Worm (Caenorhabditis elegans) whole organism, L4 larva: ENCODE data around the gene T11F9.22.

Source experiments
- aly-2 ChIP-seq: sonication (generic microtip); optimal IDR thresholded peaks from 2 replicates; lab custom pipeline; 2018; ENCODE audit warnings: missing biosample characterization, missing genetic modification characterization
- ces-1 ChIP-seq: fragments of 150-350 bp; sonication (generic microtip); optimal IDR thresholded peaks from 4 replicates; lab custom pipeline; 2014; ENCODE audit warnings: missing biosample characterization, missing genetic modification reagents, missing genetic modification characterization
- mxl-2 ChIP-seq: fragments of 200-800 bp; sonication (Bioruptor generic); conservative IDR thresholded peaks from 2 replicates; pipeline ENCODE4 v1.3.6; 2022; ENCODE audit warnings: missing genetic modification reagents, missing genetic modification characterization, missing compliant biosample characterization
- nhr-42 ChIP-seq: fragments of 200-800 bp; sonication (Bioruptor generic); IDR thresholded peaks from 2 replicates; pipeline ENCODE4 v1.3.6; 2022; ENCODE audit warnings: missing genetic modification characterization, missing compliant biosample characterization
- saeg-2 ChIP-seq: fragments of 200-800 bp; sonication (Bioruptor generic); IDR thresholded peaks from 2 replicates; pipeline ENCODE4 v1.3.6; 2022; ENCODE audit warnings: missing genetic modification reagents, missing genetic modification characterization, missing compliant biosample characterization
- zag-1 ChIP-seq: fragments of 150-350 bp; optimal IDR thresholded peaks from 2 replicates; lab custom pipeline; 2014; ENCODE audit warnings: missing biosample characterization, missing genetic modification characterization

- TF ChIP-seq ces-1 (GFP tag; lab: Kevin White, UChicago) (no peak), saeg-2 (GFP tag; lab: Robert Waterston, UW) (no peak), nhr-42 (GFP tag; lab: Robert Waterston, UW) (no peak), aly-2 (no peak), zag-1 (tag; lab: Kevin White, UChicago) (no peak), mxl-2 (GFP tag; lab: Robert Waterston, UW) (no peak)
Observed at ce11 chrV:11492456-11492855, 12.9 kb downstream of the T11F9.22 start, which contains the start of gene T11F9.21.
